Fruit fly (Drosophila melanogaster) whole organism: Measurements from ENCODE around the gene LManVI.

Experiments
- CG8478 ChIP-seq: fragments of >200 bp; optimal IDR thresholded peaks from 2 replicates; lab custom pipeline; 2018; ENCODE audit warnings: inconsistent platforms
- Dll ChIP-seq: fragments of >200 bp; optimal IDR thresholded peaks from 2 replicates; lab custom pipeline; 2017
- EcR ChIP-seq, 2 experiments: fragments of >200 bp; optimal IDR thresholded peaks; 2 replicates each; lab custom pipeline; 2017; ENCODE audit warnings: missing biosample characterization in 2 of 2, missing genetic modification characterization in 2 of 2, missing genetic modification reagents in 2 of 2
- pan ChIP-seq: fragments of >200 bp; optimal IDR thresholded peaks from 2 replicates; lab custom pipeline; 2017
- psq ChIP-seq: fragments of >200 bp; optimal IDR thresholded peaks from 2 replicates; lab custom pipeline; 2017
- usp ChIP-seq: fragments of >200 bp; optimal IDR thresholded peaks from 2 replicates; lab custom pipeline; 2017; ENCODE audit warnings: missing biosample characterization, missing genetic modification characterization, mixed read lengths

- TF ChIP-seq CG8478 (lab: Kevin White, UChicago) (no peak), EcR (GFP tag; optimal IDR thresholded peaks at IDR 0.05; lab: Kevin White, UChicago) (no peak), usp (GFP tag; lab: Kevin White, UChicago) (no peak), pan (lab: Kevin White, UChicago) (no peak), psq (lab: Kevin White, UChicago) (no peak), Dll (no peak)
Measured at dm6 chr2L:8820539-8820938, 39.5 kb upstream of the LManVI start.
